Worm (Caenorhabditis elegans) whole organism, L4 larva: ENCODE data around the gene sprr-2.

Source experiments
- F10B5.3 ChIP-seq: sonication (generic microtip); optimal IDR thresholded peaks from 2 replicates; lab custom pipeline; 2016; ENCODE audit warnings: mild to moderate bottlenecking, missing genetic modification characterization, missing compliant biosample characterization
- F44E2.7 ChIP-seq: fragments of 200-800 bp; sonication (Bioruptor generic); IDR thresholded peaks from 2 replicates; pipeline ENCODE4 v2.1.2; 2022; ENCODE audit warnings: missing genetic modification characterization, missing compliant biosample characterization
- R02D3.7 ChIP-seq: fragments of 150-350 bp; sonication (generic microtip); optimal IDR thresholded peaks from 3 replicates; lab custom pipeline; 2014; ENCODE audit warnings: missing biosample characterization, missing genetic modification characterization
- T20F7.1 ChIP-seq: fragments of 200-800 bp; sonication (Bioruptor generic); optimal IDR thresholded peaks from 2 replicates; lab custom pipeline; 2018; ENCODE audit warnings: mild to moderate bottlenecking, missing genetic modification characterization, missing compliant biosample characterization
- T26A8.4 ChIP-seq: fragments of 200-800 bp; sonication (Bioruptor generic); IDR thresholded peaks from 2 replicates; pipeline ENCODE4 v1.3.6; 2022; ENCODE audit warnings: missing genetic modification characterization, missing compliant biosample characterization
- Y105C5A.15 ChIP-seq: fragments of 200-800 bp; sonication (Bioruptor generic); IDR thresholded peaks from 2 replicates; pipeline ENCODE4 v1.3.6; 2022; ENCODE audit warnings: missing genetic modification characterization, missing compliant biosample characterization
- aha-1 ChIP-seq: fragments of 150-350 bp; peaks from one replicate; lab custom pipeline; 2014; ENCODE audit warnings: missing biosample characterization, missing genetic modification characterization
- aly-2 ChIP-seq: sonication (generic microtip); optimal IDR thresholded peaks from 2 replicates; lab custom pipeline; 2018; ENCODE audit warnings: missing biosample characterization, missing genetic modification characterization
- ama-1 ChIP-seq: fragments of 150-350 bp; optimal IDR thresholded peaks from 2 replicates; lab custom pipeline; 2014; ENCODE audit warnings: inconsistent platforms, mixed read lengths
- arid-1 ChIP-seq: fragments of 200-800 bp; sonication (Bioruptor generic); conservative IDR thresholded peaks from 2 replicates; pipeline ENCODE4 v1.3.6; 2022; ENCODE audit warnings: missing genetic modification reagents, missing genetic modification characterization, missing compliant biosample characterization
- ceh-82 ChIP-seq: sonication (generic microtip); optimal IDR thresholded peaks from 2 replicates; lab custom pipeline; 2017; ENCODE audit warnings: missing biosample characterization, missing genetic modification characterization
- cey-2 ChIP-seq: sonication (generic microtip); optimal IDR thresholded peaks from 3 replicates; lab custom pipeline; 2017; ENCODE audit warnings: missing genetic modification characterization, mild to moderate bottlenecking, missing compliant biosample characterization, antibody characterized with exemption, borderline replicate concordance; ENCODE audit not compliant: insufficient read depth
- daf-12 ChIP-seq: fragments of 150-350 bp; optimal IDR thresholded peaks from 2 replicates; lab custom pipeline; 2014; ENCODE audit warnings: missing biosample characterization, missing genetic modification reagents, missing genetic modification characterization
- dmd-9 ChIP-seq: fragments of 200-800 bp; sonication (Bioruptor generic); IDR thresholded peaks from 2 replicates; pipeline ENCODE4 v1.3.6; 2022; ENCODE audit warnings: missing genetic modification reagents, missing genetic modification characterization, missing compliant biosample characterization
- dpl-1 ChIP-seq: fragments of 150-350 bp; optimal IDR thresholded peaks from 2 replicates; lab custom pipeline; 2014; ENCODE audit warnings: missing biosample characterization, missing genetic modification reagents, missing genetic modification characterization
- dve-1 ChIP-seq: sonication (generic microtip); optimal IDR thresholded peaks from 2 replicates; lab custom pipeline; 2017; ENCODE audit warnings: antibody characterized with exemption, mild to moderate bottlenecking, missing genetic modification characterization, missing compliant biosample characterization; ENCODE audit not compliant: insufficient read depth
- egl-43 ChIP-seq: fragments of 200-800 bp; sonication (Bioruptor generic); IDR thresholded peaks from 2 replicates; pipeline ENCODE4 v1.3.6; 2022; ENCODE audit warnings: missing genetic modification reagents, missing genetic modification characterization, missing compliant biosample characterization
- fkh-10 ChIP-seq: fragments of 150-350 bp; optimal IDR thresholded peaks from 2 replicates; lab custom pipeline; 2014; ENCODE audit warnings: missing biosample characterization, missing genetic modification reagents, missing genetic modification characterization
- gei-8 ChIP-seq: fragments of 200-800 bp; sonication (Bioruptor generic); optimal IDR thresholded peaks from 2 replicates; lab custom pipeline; 2018; ENCODE audit warnings: mild to moderate bottlenecking, missing genetic modification characterization, missing compliant biosample characterization
- hif-1 ChIP-seq, 2 experiments: sonication (generic microtip); optimal IDR thresholded peaks; 2 replicates each; lab custom pipeline; 2016 to 2017; ENCODE audit warnings: missing compliant biosample characterization in 2 of 2, missing genetic modification characterization in 2 of 2, missing genetic modification reagents in 2 of 2, missing genotype in 2 of 2, mild to moderate bottlenecking in 1 of 2
- hlh-11 ChIP-seq: fragments of 200-800 bp; sonication (Bioruptor generic); optimal IDR thresholded peaks from 2 replicates; lab custom pipeline; 2018; ENCODE audit warnings: mild to moderate bottlenecking, missing genetic modification characterization, missing compliant biosample characterization
- hlh-30 ChIP-seq: sonication (generic microtip); optimal IDR thresholded peaks from 2 replicates; lab custom pipeline; 2017; ENCODE audit warnings: antibody characterized with exemption, mild to moderate bottlenecking, missing genetic modification characterization, missing compliant biosample characterization; ENCODE audit not compliant: insufficient read depth
- hmg-1.1 ChIP-seq: fragments of 200-800 bp; sonication (Bioruptor generic); IDR thresholded peaks from 2 replicates; pipeline ENCODE4 v1.3.6; 2022; ENCODE audit warnings: missing genetic modification reagents, missing genetic modification characterization, missing compliant biosample characterization
- lim-7 ChIP-seq: fragments of 200-800 bp; sonication (Bioruptor generic); IDR thresholded peaks from 2 replicates; pipeline ENCODE4 v1.3.6; 2022; ENCODE audit warnings: missing genetic modification characterization, missing compliant biosample characterization
- lin-39 ChIP-seq: fragments of 150-350 bp; optimal IDR thresholded peaks from 2 replicates; lab custom pipeline; 2014; ENCODE audit warnings: missing biosample characterization, missing genetic modification reagents, missing genetic modification characterization
- madf-9 ChIP-seq: fragments of 200-800 bp; sonication (Bioruptor generic); conservative IDR thresholded peaks from 2 replicates; pipeline ENCODE4 v1.3.6; 2022; ENCODE audit warnings: missing genetic modification reagents, missing genetic modification characterization, missing compliant biosample characterization
- mxl-2 ChIP-seq: fragments of 200-800 bp; sonication (Bioruptor generic); conservative IDR thresholded peaks from 2 replicates; pipeline ENCODE4 v1.3.6; 2022; ENCODE audit warnings: missing genetic modification reagents, missing genetic modification characterization, missing compliant biosample characterization
- mxl-3 ChIP-seq: fragments of 200-800 bp; sonication (Bioruptor generic); optimal IDR thresholded peaks from 2 replicates; lab custom pipeline; 2018; ENCODE audit warnings: mild to moderate bottlenecking, missing genetic modification characterization, missing compliant biosample characterization
- nhr-10 ChIP-seq: fragments of 150-350 bp; optimal IDR thresholded peaks from 2 replicates; lab custom pipeline; 2014; ENCODE audit warnings: missing biosample characterization, missing genetic modification characterization
- nhr-102 ChIP-seq: sonication (generic microtip); optimal IDR thresholded peaks from 2 replicates; lab custom pipeline; 2016; ENCODE audit warnings: mild to moderate bottlenecking, missing genetic modification characterization, moderate library complexity, missing compliant biosample characterization
- nhr-25 ChIP-seq: sonication (generic microtip); optimal IDR thresholded peaks from 2 replicates; lab custom pipeline; 2017; ENCODE audit warnings: missing genetic modification characterization, mild to moderate bottlenecking, missing compliant biosample characterization, antibody characterized with exemption, moderate library complexity, borderline replicate concordance; ENCODE audit not compliant: insufficient read depth
- nhr-28 ChIP-seq: fragments of 150-350 bp; optimal IDR thresholded peaks from 2 replicates; lab custom pipeline; 2014; ENCODE audit warnings: missing biosample characterization, missing genetic modification characterization
- nhr-48 ChIP-seq: sonication (generic microtip); optimal IDR thresholded peaks from 2 replicates; lab custom pipeline; 2016; ENCODE audit warnings: mild to moderate bottlenecking, missing genetic modification characterization, missing compliant biosample characterization
- php-3 ChIP-seq: fragments of 200-800 bp; sonication (Bioruptor generic); IDR thresholded peaks from 2 replicates; pipeline ENCODE4 v1.3.6; 2022; ENCODE audit warnings: missing genetic modification reagents, missing genetic modification characterization, missing compliant biosample characterization
- sdz-12 ChIP-seq: fragments of 200-800 bp; sonication (Bioruptor generic); optimal IDR thresholded peaks from 2 replicates; lab custom pipeline; 2018; ENCODE audit warnings: mild to moderate bottlenecking, missing genetic modification characterization, missing compliant biosample characterization
- spr-1 ChIP-seq: sonication (generic microtip); optimal IDR thresholded peaks from 2 replicates; lab custom pipeline; 2016; ENCODE audit warnings: mild to moderate bottlenecking, missing genetic modification characterization, missing compliant biosample characterization
- unc-39 ChIP-seq: sonication (generic microtip); optimal IDR thresholded peaks from 2 replicates; lab custom pipeline; 2017; ENCODE audit warnings: missing biosample characterization, missing genetic modification characterization
- unc-62 ChIP-seq, 3 experiments: fragments of 150-350 bp in 1 of 3; sonication (generic microtip); optimal IDR thresholded peaks in 2 of 3; peaks in 1 of 3; 1 replicate in 1 of 3; 2 replicates in 2 of 3; lab custom pipeline; 2014 to 2017; ENCODE audit warnings: missing biosample characterization in 3 of 3, missing genetic modification characterization in 3 of 3, missing genetic modification reagents in 3 of 3, missing genotype in 1 of 3

sprr-2 gene

ce11 chrX:14790320-14791048 is 2.8 kb upstream of the sprr-2 start, which contains the start of gene tatn-1 (continued):
- TF ChIP-seq gei-8 (GFP tag; lab: Kevin White, UChicago), result peak; percentile 80
- TF ChIP-seq cey-2 (tag; lab: Kevin White, UChicago), result peak; percentile 84
- peak; percentile 81 for TF ChIP-seq nhr-10 (tag; lab: Kevin White, UChicago)
- TF ChIP-seq php-3 (GFP tag; lab: Robert Waterston, UW), result peak; percentile 87; the same call in 1 of the 2 replicates
- no peak for TF ChIP-seq unc-39 (tag; lab: Kevin White, UChicago)
- peak; percentile 98 for TF ChIP-seq nhr-48 (tag; lab: Kevin White, UChicago)
- peak; percentile 36 for TF ChIP-seq ama-1 (lab: Kevin White, UChicago)
- TF ChIP-seq unc-62 (GFP tag; optimal IDR thresholded peaks at IDR 0.05 in 1 of 2; lab: Kevin White, UChicago), result peak; percentile 59 to 100
- TF ChIP-seq unc-62 (tag; optimal IDR thresholded peaks at IDR 0.05; lab: Kevin White, UChicago), result no peak
- peak; percentile 52 for TF ChIP-seq T20F7.1 (GFP tag; lab: Kevin White, UChicago)
- no peak for TF ChIP-seq fkh-10 (GFP tag; lab: Kevin White, UChicago)
- peak; percentile 25; the same call in 1 of the 2 replicates for TF ChIP-seq hmg-1.1 (GFP tag; lab: Robert Waterston, UW)
- peak; percentile 99 for TF ChIP-seq mxl-3 (GFP tag; lab: Kevin White, UChicago)
- 0 out of 2 replicates have a peak, but pooled peaks have one; percentile 3 for TF ChIP-seq mxl-2 (GFP tag; lab: Robert Waterston, UW)
- TF ChIP-seq hlh-30 (tag; lab: Kevin White, UChicago), result peak; percentile 90
- peak; percentile 61 for TF ChIP-seq nhr-25 (tag; lab: Kevin White, UChicago)
- TF ChIP-seq nhr-102, result peak; percentile 97
- no peak for TF ChIP-seq Y105C5A.15 (GFP tag; lab: Robert Waterston, UW)
- 0 out of 2 replicates have a peak, but pooled peaks have one; percentile 11 for TF ChIP-seq egl-43 (GFP tag; lab: Robert Waterston, UW)
- TF ChIP-seq lim-7 (GFP tag; lab: Robert Waterston, UW), result no peak
- TF ChIP-seq hlh-11, result peak; percentile 97
- no peak for TF ChIP-seq dmd-9 (GFP tag; lab: Robert Waterston, UW)
- TF ChIP-seq ceh-82, result no peak
- TF ChIP-seq daf-12, result no peak
- TF ChIP-seq hif-1 (tag; optimal IDR thresholded peaks at IDR 0.05; lab: Kevin White, UChicago), result peak; percentile 40 to 88
- peak; percentile 61 for TF ChIP-seq spr-1 (tag; lab: Kevin White, UChicago)
- peak; percentile 83 for TF ChIP-seq nhr-28 (tag; lab: Kevin White, UChicago)
- TF ChIP-seq R02D3.7 (tag; lab: Kevin White, UChicago), result no peak
- no peak for TF ChIP-seq dpl-1 (GFP tag; lab: Kevin White, UChicago)
- TF ChIP-seq lin-39 (tag; lab: Kevin White, UChicago), result no peak
- TF ChIP-seq dve-1, result peak; percentile 86
- no peak for TF ChIP-seq sdz-12 (GFP tag; lab: Kevin White, UChicago)
- no peak for TF ChIP-seq F10B5.3 (tag; lab: Kevin White, UChicago)
- TF ChIP-seq T26A8.4 (GFP tag; lab: Robert Waterston, UW), result peak; percentile 65
- TF ChIP-seq arid-1 (GFP tag; lab: Robert Waterston, UW), result 0 out of 2 replicates have a peak, but pooled peaks have one; percentile 11
- peak; percentile 99 for TF ChIP-seq aha-1 (tag; lab: Kevin White, UChicago)
- TF ChIP-seq aly-2 (tag; lab: Kevin White, UChicago), result no peak
- peak; percentile 32; the same call in 1 of the 2 replicates for TF ChIP-seq madf-9 (GFP tag; lab: Robert Waterston, UW)
- no peak for TF ChIP-seq F44E2.7 (GFP tag; lab: Robert Waterston, UW)
